Fruit fly (Drosophila melanogaster) S2 (cell line): ENCODE results near the gene CG8036.

Experiments used
- CG8478 ChIP-seq: fragments of >200 bp; optimal IDR thresholded peaks from 2 replicates; lab custom pipeline; 2018
- CTCF ChIP-seq, 2 experiments: fragments of >200 bp; optimal IDR thresholded peaks; 2 replicates each; lab custom pipeline; 2018

Gene CG8036

dm6 chr3R:8667568-8667967 is at the start of gene CG8036:
TSS of gene CG8036 (plus strand) at chr3R:8667868.
- TF ChIP-seq CG8478 (lab: Kevin White, UChicago) = no peak
- TF ChIP-seq CTCF (optimal IDR thresholded peaks at IDR 0.05; lab: Kevin White, UChicago) = no peak

- TF ChIP-seq CG8478 (lab: Kevin White, UChicago) = no peak
- TF ChIP-seq CTCF (optimal IDR thresholded peaks at IDR 0.05; lab: Kevin White, UChicago) = no peak
Observed at dm6 chr3R:8619089-8619488, 48.6 kb upstream of the CG8036 start.

- no peak for TF ChIP-seq CG8478 (lab: Kevin White, UChicago)
Observed at dm6 chr3R:8620737-8621136, 46.9 kb upstream of the CG8036 start.

- no peak for TF ChIP-seq CTCF (optimal IDR thresholded peaks at IDR 0.05; lab: Kevin White, UChicago)
- TF ChIP-seq CG8478 (lab: Kevin White, UChicago) = no peak
Observed at dm6 chr3R:8635778-8636177, 31.9 kb upstream of the CG8036 start, which contains the start of gene Or85e. TSS of gene Or85e (minus strand) at chr3R:8635878.

- TF ChIP-seq CG8478 (lab: Kevin White, UChicago) = no peak
- no peak for TF ChIP-seq CTCF (optimal IDR thresholded peaks at IDR 0.05; lab: Kevin White, UChicago)
Observed at dm6 chr3R:8638629-8639028, 29.0 kb upstream of the CG8036 start.

- TF ChIP-seq CG8478 (lab: Kevin White, UChicago) (no peak), CTCF (optimal IDR thresholded peaks at IDR 0.05; lab: Kevin White, UChicago) (no peak)
Observed at dm6 chr3R:8642376-8642966, 25.2 kb upstream of the CG8036 start.

- TF ChIP-seq CG8478 (lab: Kevin White, UChicago) (no peak), CTCF (optimal IDR thresholded peaks at IDR 0.05; lab: Kevin White, UChicago) (no peak)
Observed at dm6 chr3R:8645580-8646220, 22.0 kb upstream of the CG8036 start, which contains the start of gene Cyp313b1. TSS of gene Cyp313b1 (minus strand) at chr3R:8645650.

- no peak for TF ChIP-seq CTCF (optimal IDR thresholded peaks at IDR 0.05; lab: Kevin White, UChicago)
Observed at dm6 chr3R:8650741-8651140, 16.9 kb upstream of the CG8036 start, which contains the start of the genes Mkk4 and SLIRP2. TSS of gene Mkk4 (minus strand) at chr3R:8650796. TSS of gene SLIRP2 (plus strand) at chr3R:8651084.

dm6 chr3R:8652731-8653130 is 14.9 kb upstream of the CG8036 start, which contains the start of the genes Sys1 and Dhod:
TSS of gene Sys1 (plus strand) at chr3R:8652821.
TSS of gene Dhod (minus strand) at chr3R:8652916.
- no peak for TF ChIP-seq CG8478 (lab: Kevin White, UChicago)
- no peak for TF ChIP-seq CTCF (optimal IDR thresholded peaks at IDR 0.05; lab: Kevin White, UChicago)

- TF ChIP-seq CTCF (optimal IDR thresholded peaks at IDR 0.05; lab: Kevin White, UChicago) (no peak), CG8478 (lab: Kevin White, UChicago) (no peak)
Observed at dm6 chr3R:8654058-8654457, 13.6 kb upstream of the CG8036 start.

dm6 chr3R:8654666-8655065 is 13.0 kb upstream of the CG8036 start, which contains the start of gene CG42489:
TSS of gene CG42489 (minus strand) at chr3R:8654766.
- TF ChIP-seq CTCF (optimal IDR thresholded peaks at IDR 0.05; lab: Kevin White, UChicago) = no peak
- TF ChIP-seq CG8478 (lab: Kevin White, UChicago) = no peak

dm6 chr3R:8658688-8659087 is 9.0 kb upstream of the CG8036 start:
- no peak for TF ChIP-seq CG8478 (lab: Kevin White, UChicago)
- no peak for TF ChIP-seq CTCF (optimal IDR thresholded peaks at IDR 0.05; lab: Kevin White, UChicago)

dm6 chr3R:8659200-8659897 is 8.3 kb upstream of the CG8036 start:
- no peak for TF ChIP-seq CTCF (optimal IDR thresholded peaks at IDR 0.05; lab: Kevin White, UChicago)
- TF ChIP-seq CG8478 (lab: Kevin White, UChicago) = no peak

dm6 chr3R:8659907-8660660 is 7.6 kb upstream of the CG8036 start:
- TF ChIP-seq CTCF (optimal IDR thresholded peaks at IDR 0.05; lab: Kevin White, UChicago) (peak; percentile 71 to 72), CG8478 (lab: Kevin White, UChicago) (no peak)
